Worm (Caenorhabditis elegans) whole organism, L4 larva: ENCODE data around the gene snf-9.

ENCODE experiments used
- ceh-20 ChIP-seq: fragments of 200-800 bp; sonication (Bioruptor generic); IDR thresholded peaks from 2 replicates; pipeline ENCODE4 v1.3.6; 2022; ENCODE audit warnings: missing genetic modification reagents, missing genetic modification characterization, missing compliant biosample characterization
- ceh-82 ChIP-seq: sonication (generic microtip); optimal IDR thresholded peaks from 2 replicates; lab custom pipeline; 2017; ENCODE audit warnings: missing biosample characterization, missing genetic modification characterization
- mdl-1 ChIP-seq, 2 experiments: fragments of 150-350 bp in 1 of 2; sonication (generic microtip) in 1 of 2; optimal IDR thresholded peaks; 2 replicates each; lab custom pipeline; 2014 to 2017; ENCODE audit warnings: missing biosample characterization in 2 of 2, missing genetic modification characterization in 2 of 2
- mdt-29 ChIP-seq: fragments of 200-800 bp; sonication (Bioruptor generic); IDR thresholded peaks from 2 replicates; pipeline ENCODE4 v1.3.6; 2022; ENCODE audit warnings: missing genetic modification reagents, missing genetic modification characterization, missing compliant biosample characterization
- mxl-3 ChIP-seq: fragments of 200-800 bp; sonication (Bioruptor generic); optimal IDR thresholded peaks from 2 replicates; lab custom pipeline; 2018; ENCODE audit warnings: mild to moderate bottlenecking, missing genetic modification characterization, missing compliant biosample characterization
- pqm-1 ChIP-seq: sonication (generic microtip); optimal IDR thresholded peaks from 2 replicates; lab custom pipeline; 2017; ENCODE audit warnings: missing biosample characterization, missing genetic modification characterization
- zag-1 ChIP-seq: fragments of 150-350 bp; optimal IDR thresholded peaks from 2 replicates; lab custom pipeline; 2014; ENCODE audit warnings: missing biosample characterization, missing genetic modification characterization

- no peak for TF ChIP-seq ceh-20 (GFP tag; lab: Robert Waterston, UW)
- no peak for TF ChIP-seq mxl-3 (GFP tag; lab: Kevin White, UChicago)
- TF ChIP-seq zag-1 (tag; lab: Kevin White, UChicago), result no peak
- no peak for TF ChIP-seq ceh-82 (tag; lab: Kevin White, UChicago)
- no peak for TF ChIP-seq mdl-1 (tag; optimal IDR thresholded peaks at IDR 0.05; lab: Kevin White, UChicago)
- TF ChIP-seq pqm-1 (tag; lab: Kevin White, UChicago), result no peak
- TF ChIP-seq mdt-29 (GFP tag; lab: Robert Waterston, UW), result no peak
Observed at ce11 chrIV:17293679-17294078, 18.3 kb upstream of the snf-9 start.
